Fruit fly (Drosophila melanogaster) whole organism, embryonic: ENCODE data around the gene CCT3.
A peak's percentile ranks its signal among the peaks of the same experiment; 100 is the strongest.

Experiments
- Adf1 ChIP-seq: fragments of 200-800 bp; sonication (Bioruptor generic); IDR thresholded peaks from 2 replicates; pipeline ENCODE4 v1.3.6; 2022; ENCODE audit warnings: missing biosample characterization, missing genetic modification characterization
- CG10274 ChIP-seq: fragments of 200-800 bp; sonication (Bioruptor generic); optimal IDR thresholded peaks from 3 replicates; lab custom pipeline; 2017; ENCODE audit warnings: missing biosample characterization, mild to moderate bottlenecking, missing genetic modification characterization
- CG14050 ChIP-seq: fragments of 200-800 bp; sonication (Bioruptor generic); IDR thresholded peaks from 3 replicates; pipeline ENCODE4 v1.3.6; 2022; ENCODE audit warnings: missing biosample characterization, missing genetic modification characterization
- CG1603 ChIP-seq: fragments of 200-800 bp; sonication (Bioruptor generic); optimal IDR thresholded peaks from 2 replicates; lab custom pipeline; 2019; ENCODE audit warnings: missing biosample characterization, mild to moderate bottlenecking, missing genetic modification characterization, moderate library complexity
- CG16813 ChIP-seq: fragments of 200-800 bp; sonication (Bioruptor generic); IDR thresholded peaks from 3 replicates; pipeline ENCODE4 v1.3.6; 2022; ENCODE audit warnings: missing biosample characterization, missing genetic modification characterization; ENCODE audit not compliant: partially characterized antibody
- CG16815 ChIP-seq: fragments of 200-800 bp; sonication (Bioruptor generic); optimal IDR thresholded peaks from 3 replicates; lab custom pipeline; 2017; ENCODE audit warnings: missing biosample characterization, mild to moderate bottlenecking, missing genetic modification characterization
- CG18011 ChIP-seq: fragments of 200-800 bp; sonication (Bioruptor generic); optimal IDR thresholded peaks from 2 replicates; lab custom pipeline; 2017; ENCODE audit warnings: missing biosample characterization, missing genetic modification characterization, mild to moderate bottlenecking, moderate library complexity, missing genotype
- CG2199 ChIP-seq: fragments of 200-800 bp; sonication (Bioruptor generic); IDR thresholded peaks from 3 replicates; pipeline ENCODE4 v1.3.6; 2022; ENCODE audit warnings: missing biosample characterization, missing genetic modification characterization
- CG2712 ChIP-seq: fragments of 200-800 bp; optimal IDR thresholded peaks from 3 replicates; lab custom pipeline; 2019; ENCODE audit warnings: missing biosample characterization, mild to moderate bottlenecking, missing genetic modification characterization, moderate library complexity
- CG3847 ChIP-seq: fragments of 200-800 bp; sonication (Bioruptor generic); IDR thresholded peaks from 2 replicates; pipeline ENCODE4 v1.3.6; 2022; ENCODE audit warnings: missing biosample characterization, missing genetic modification characterization
- CG8089 ChIP-seq: fragments of 200-800 bp; sonication (Bioruptor generic); optimal IDR thresholded peaks from 3 replicates; lab custom pipeline; 2016; ENCODE audit warnings: missing biosample characterization, missing genetic modification characterization
- CG8281 ChIP-seq: fragments of 200-800 bp; sonication (Bioruptor generic); optimal IDR thresholded peaks from 2 replicates; lab custom pipeline; 2018; ENCODE audit warnings: missing biosample characterization, mild to moderate bottlenecking, missing genetic modification characterization, moderate library complexity
- Ets65A ChIP-seq: fragments of 200-800 bp; sonication (Bioruptor generic); peaks from one replicate; lab custom pipeline; 2016; ENCODE audit warnings: missing biosample characterization, missing genetic modification characterization
- Fer1 ChIP-seq: fragments of 200-800 bp; sonication (Bioruptor generic); optimal IDR thresholded peaks from 2 replicates; lab custom pipeline; 2017; ENCODE audit warnings: missing biosample characterization, mild to moderate bottlenecking, missing genetic modification characterization
- H15 ChIP-seq: fragments of 200-800 bp; sonication (Bioruptor generic); IDR thresholded peaks from 3 replicates; pipeline ENCODE4 v1.3.6; 2022; ENCODE audit warnings: missing biosample characterization, missing genetic modification characterization
- Hmx ChIP-seq: fragments of 200-800 bp; sonication (Bioruptor generic); optimal IDR thresholded peaks from 2 replicates; lab custom pipeline; 2016; ENCODE audit warnings: missing biosample characterization, missing genetic modification characterization
- MBD-R2 ChIP-seq: fragments of 200-800 bp; sonication (Bioruptor generic); IDR thresholded peaks from 2 replicates; pipeline ENCODE4 v1.3.6; 2022; ENCODE audit warnings: missing biosample characterization, missing genetic modification characterization
- Nf-YA ChIP-seq: fragments of 200-800 bp; sonication (Bioruptor generic); IDR thresholded peaks from 2 replicates; pipeline ENCODE4 v1.3.6; 2022; ENCODE audit warnings: missing biosample characterization, missing genetic modification characterization
- Nf-YB ChIP-seq: fragments of 200-800 bp; sonication (Bioruptor generic); optimal IDR thresholded peaks from 3 replicates; lab custom pipeline; 2019; ENCODE audit warnings: missing biosample characterization, mild to moderate bottlenecking, missing genetic modification characterization, moderate library complexity
- Optix ChIP-seq: fragments of 200-800 bp; sonication (Bioruptor generic); IDR thresholded peaks from 3 replicates; pipeline ENCODE4 v1.3.6; 2022; ENCODE audit warnings: missing biosample characterization, missing genetic modification characterization
- Pdp1 ChIP-seq, 2 experiments: fragments of 200-800 bp; sonication (Bioruptor generic); optimal IDR thresholded peaks; 3 replicates each; lab custom pipeline; 2016; ENCODE audit warnings: missing biosample characterization in 2 of 2, missing genetic modification characterization in 2 of 2, mild to moderate bottlenecking in 1 of 2, moderate library complexity in 1 of 2
- Trl ChIP-seq, 3 experiments: fragments of >200 bp in 2 of 3; fragments of 200-800 bp in 1 of 3; sonication (Bioruptor generic) in 1 of 3; optimal IDR thresholded peaks; 2 replicates in 1 of 3; 3 replicates in 2 of 3; lab custom pipeline; 2016 to 2017; ENCODE audit warnings: missing biosample characterization in 1 of 3, missing genetic modification characterization in 1 of 3
- cad ChIP-seq: fragments of >200 bp; optimal IDR thresholded peaks from 2 replicates; lab custom pipeline; 2017; ENCODE audit warnings: missing biosample characterization, missing genetic modification characterization
- chinmo ChIP-seq: fragments of 200-800 bp; sonication (Bioruptor generic); IDR thresholded peaks from 4 replicates; pipeline ENCODE4 v1.3.6; 2022; ENCODE audit warnings: missing biosample characterization, missing genetic modification characterization; ENCODE audit not compliant: partially characterized antibody
- dimm ChIP-seq: fragments of 200-800 bp; sonication (Bioruptor generic); IDR thresholded peaks from 2 replicates; pipeline ENCODE4 v1.3.6; 2022; ENCODE audit warnings: missing biosample characterization, missing genetic modification characterization
- dmrt11E ChIP-seq: fragments of 200-800 bp; sonication (Bioruptor generic); optimal IDR thresholded peaks from 3 replicates; lab custom pipeline; 2018; ENCODE audit warnings: missing biosample characterization, mild to moderate bottlenecking, missing genetic modification characterization, moderate library complexity
- eve ChIP-seq, 2 experiments: fragments of >200 bp; optimal IDR thresholded peaks; 2 replicates each; lab custom pipeline; 2017; ENCODE audit warnings: missing biosample characterization in 2 of 2, missing genetic modification characterization in 2 of 2
- eyg ChIP-seq: fragments of 200-800 bp; sonication (Bioruptor generic); optimal IDR thresholded peaks from 3 replicates; lab custom pipeline; 2016; ENCODE audit warnings: missing biosample characterization, missing genetic modification characterization
- fru ChIP-seq: fragments of >200 bp; optimal IDR thresholded peaks from 2 replicates; lab custom pipeline; 2017
- ftz-f1 ChIP-seq: fragments of 200-800 bp; sonication (Bioruptor generic); optimal IDR thresholded peaks from 2 replicates; lab custom pipeline; 2016; ENCODE audit warnings: missing biosample characterization, missing genetic modification characterization
- grn ChIP-seq: fragments of 200-800 bp; sonication (Bioruptor generic); optimal IDR thresholded peaks from 3 replicates; lab custom pipeline; 2017; ENCODE audit warnings: missing biosample characterization, missing genetic modification characterization
- kni ChIP-seq: fragments of 200-800 bp; sonication (Bioruptor generic); optimal IDR thresholded peaks from 3 replicates; lab custom pipeline; 2017; ENCODE audit warnings: mild to moderate bottlenecking, missing biosample characterization, missing genetic modification reagents, missing genetic modification characterization
- nmo ChIP-seq: fragments of 200-800 bp; sonication (Bioruptor generic); optimal IDR thresholded peaks from 2 replicates; lab custom pipeline; 2018; ENCODE audit warnings: missing biosample characterization, mild to moderate bottlenecking, missing genetic modification characterization, moderate library complexity
- onecut ChIP-seq: fragments of 200-800 bp; sonication (Bioruptor generic); IDR thresholded peaks from 2 replicates; pipeline ENCODE4 v1.3.6; 2022; ENCODE audit warnings: missing biosample characterization, missing genetic modification characterization
- pita ChIP-seq: fragments of 200-800 bp; sonication (Bioruptor generic); optimal IDR thresholded peaks from 2 replicates; lab custom pipeline; 2017; ENCODE audit warnings: missing biosample characterization, mild to moderate bottlenecking, missing genetic modification characterization
- pzg ChIP-seq: fragments of 200-800 bp; sonication (Bioruptor generic); optimal IDR thresholded peaks from 3 replicates; lab custom pipeline; 2018; ENCODE audit warnings: missing biosample characterization, mild to moderate bottlenecking, missing genetic modification characterization, moderate library complexity
- row ChIP-seq: fragments of 200-800 bp; sonication (Bioruptor generic); IDR thresholded peaks from 3 replicates; pipeline ENCODE4 v1.3.6; 2022; ENCODE audit warnings: missing biosample characterization, missing genetic modification characterization
- scrt ChIP-seq: fragments of 200-800 bp; sonication (Bioruptor generic); optimal IDR thresholded peaks from 2 replicates; lab custom pipeline; 2018; ENCODE audit warnings: missing biosample characterization, mild to moderate bottlenecking, missing genetic modification characterization, moderate library complexity
- sqz ChIP-seq: fragments of 200-800 bp; sonication (Bioruptor generic); optimal IDR thresholded peaks from 3 replicates; lab custom pipeline; 2018; ENCODE audit warnings: missing biosample characterization, mild to moderate bottlenecking, missing genetic modification characterization
- sug ChIP-seq: fragments of 200-800 bp; optimal IDR thresholded peaks from 2 replicates; lab custom pipeline; 2019; ENCODE audit warnings: missing biosample characterization, mild to moderate bottlenecking, missing genetic modification characterization, moderate library complexity
- tin ChIP-seq: fragments of 200-800 bp; sonication (Bioruptor generic); optimal IDR thresholded peaks from 3 replicates; lab custom pipeline; 2016; ENCODE audit warnings: missing biosample characterization, missing genetic modification characterization
- tll ChIP-seq, 2 experiments: fragments of 200-800 bp in 1 of 2; fragments of >200 bp in 1 of 2; sonication (Bioruptor generic) in 1 of 2; optimal IDR thresholded peaks; 2 replicates each; lab custom pipeline; 2017 to 2019; ENCODE audit warnings: missing biosample characterization in 2 of 2, missing genetic modification characterization in 2 of 2, mild to moderate bottlenecking in 1 of 2, moderate library complexity in 1 of 2
- tna ChIP-seq: fragments of 200-800 bp; sonication (Bioruptor generic); IDR thresholded peaks from 2 replicates; pipeline ENCODE4 v1.3.6; 2022; ENCODE audit warnings: missing biosample characterization, missing genetic modification characterization; ENCODE audit not compliant: partially characterized antibody
- unc-4 ChIP-seq: fragments of 200-800 bp; sonication (Bioruptor generic); IDR thresholded peaks from 2 replicates; pipeline ENCODE4 v1.3.6; 2022; ENCODE audit warnings: missing biosample characterization, missing genetic modification characterization; ENCODE audit not compliant: partially characterized antibody
- vvl ChIP-seq: fragments of 200-800 bp; sonication (Bioruptor generic); IDR thresholded peaks from 2 replicates; pipeline ENCODE4 v1.3.6; 2022; ENCODE audit warnings: missing biosample characterization, missing genetic modification characterization
- zf30C ChIP-seq: fragments of 200-800 bp; sonication (Bioruptor generic); optimal IDR thresholded peaks from 3 replicates; lab custom pipeline; 2018; ENCODE audit warnings: missing biosample characterization, mild to moderate bottlenecking, missing genetic modification characterization

The CCT3 gene

dm6 chr3R:16625844-16626430 lies 21.5 kb upstream of the CCT3 start (continued):
- TF ChIP-seq CG14050 (GFP tag; lab: Robert Waterston, UW) (no peak), dimm (GFP tag; lab: Robert Waterston, UW) (no peak), Hmx (GFP tag; lab: Kevin White, UChicago) (no peak), cad (GFP tag; lab: Kevin White, UChicago) (no peak), CG18011 (GFP tag; lab: Kevin White, UChicago) (peak; percentile 21), CG3847 (no peak), chinmo (GFP tag; lab: Robert Waterston, UW) (peak; percentile 77; the same call in 1 of the 4 replicates), kni (GFP tag; lab: Kevin White, UChicago) (no peak), grn (GFP tag; lab: Kevin White, UChicago) (peak; percentile 32), CG16813 (GFP tag; lab: Robert Waterston, UW) (0 out of 3 replicates have a peak, but pooled peaks have one; percentile 16), H15 (GFP tag; lab: Robert Waterston, UW) (0 out of 3 replicates have a peak, but pooled peaks have one; percentile 29), CG8281 (tag; lab: Kevin White, UChicago) (no peak), eyg (GFP tag; lab: Kevin White, UChicago) (no peak), pita (GFP tag; lab: Kevin White, UChicago) (no peak), sug (tag; lab: Kevin White, UChicago) (peak; percentile 3), unc-4 (GFP tag; lab: Robert Waterston, UW) (no peak), Fer1 (no peak)

- TF ChIP-seq Optix (GFP tag; lab: Robert Waterston, UW), result no peak
- 0 out of 2 replicates have a peak, but pooled peaks have one; percentile 19 for TF ChIP-seq Adf1 (GFP tag; lab: Robert Waterston, UW)
- no peak for TF ChIP-seq fru (lab: Kevin White, UChicago)
- no peak for TF ChIP-seq tna (GFP tag; lab: Robert Waterston, UW)
- TF ChIP-seq Nf-YA (GFP tag; lab: Robert Waterston, UW), result 0 out of 2 replicates have a peak, but pooled peaks have one; percentile 36
- peak; percentile 8 for TF ChIP-seq sqz (GFP tag; lab: Kevin White, UChicago)
- peak; percentile 85 for TF ChIP-seq ftz-f1 (GFP tag; lab: Kevin White, UChicago)
- peak; percentile 20; the same call in 1 of the 2 replicates for TF ChIP-seq MBD-R2 (GFP tag; lab: Robert Waterston, UW)
- TF ChIP-seq chinmo (GFP tag; lab: Robert Waterston, UW), result 0 out of 4 replicates have a peak, but pooled peaks have one; percentile 56
- peak; percentile 65; the same call in 1 of the 2 replicates for TF ChIP-seq vvl (GFP tag; lab: Robert Waterston, UW)
- TF ChIP-seq onecut (GFP tag; lab: Robert Waterston, UW), result peak; percentile 82
- no peak for TF ChIP-seq eve (GFP tag; optimal IDR thresholded peaks at IDR 0.05; lab: Kevin White, UChicago)
- peak; percentile 62 for TF ChIP-seq scrt (GFP tag; lab: Kevin White, UChicago)
- peak in 1 of 2 experiments; percentile 24 for TF ChIP-seq Pdp1 (GFP tag; optimal IDR thresholded peaks at IDR 0.05; lab: Kevin White, UChicago)
- TF ChIP-seq CG10274, result no peak
- no peak for TF ChIP-seq pzg (GFP tag; lab: Kevin White, UChicago)
- TF ChIP-seq H15 (GFP tag; lab: Robert Waterston, UW), result no peak
- TF ChIP-seq, all 482 proteins: peak for 10
Measured at dm6 chr3R:16626899-16627432, 20.4 kb upstream of the CCT3 start.

dm6 chr3R:16630564-16630963 lies 16.8 kb upstream of the CCT3 start:
- TF ChIP-seq CG2199 (GFP tag; lab: Robert Waterston, UW) (no peak), CG16815 (GFP tag; lab: Kevin White, UChicago) (peak; percentile 16), tin (GFP tag; lab: Kevin White, UChicago) (peak; percentile 2), Trl (optimal IDR thresholded peaks at IDR 0.05; lab: Kevin White, UChicago) (no peak), Trl (GFP tag; optimal IDR thresholded peaks at IDR 0.05; lab: Kevin White, UChicago) (peak; percentile 5), Ets65A (GFP tag; lab: Kevin White, UChicago) (peak; percentile 54), zf30C (peak; percentile 98), tll (GFP tag; optimal IDR thresholded peaks at IDR 0.05; lab: Kevin White, UChicago) (peak; percentile 38 to 79), onecut (GFP tag; lab: Robert Waterston, UW) (0 out of 2 replicates have a peak, but pooled peaks have one; percentile 9), dmrt11E (tag; lab: Kevin White, UChicago) (peak; percentile 73), row (GFP tag; lab: Robert Waterston, UW) (peak; percentile 53), Nf-YB (GFP tag; lab: Kevin White, UChicago) (no peak), CG8089 (no peak), CG1603 (peak; percentile 38), nmo (GFP tag; lab: Kevin White, UChicago) (peak; percentile 25), CG2712 (tag; lab: Kevin White, UChicago) (peak; percentile 62)
